Worm (Caenorhabditis elegans) whole organism, mixed stage, embryonic: ENCODE measurements around the gene snrp-200.

Source experiments
- bed-3 ChIP-seq: fragments of 200-800 bp; sonication (Bioruptor generic); optimal IDR thresholded peaks from 3 replicates; lab custom pipeline; 2018; ENCODE audit warnings: mild to moderate bottlenecking, missing genetic modification characterization, moderate library complexity, missing compliant biosample characterization
- blmp-1 ChIP-seq: fragments of 150-350 bp; optimal IDR thresholded peaks from 2 replicates; lab custom pipeline; 2014; ENCODE audit warnings: missing biosample characterization, missing genetic modification characterization
- ceh-39 ChIP-seq: fragments of 150-350 bp; optimal IDR thresholded peaks from 2 replicates; lab custom pipeline; 2014; ENCODE audit warnings: missing biosample characterization, missing genetic modification characterization
- ceh-43 ChIP-seq: fragments of 200-800 bp; sonication (Bioruptor generic); optimal IDR thresholded peaks from 2 replicates; lab custom pipeline; 2018; ENCODE audit warnings: mild to moderate bottlenecking, missing genetic modification characterization, moderate library complexity, missing compliant biosample characterization
- ces-1 ChIP-seq: fragments of 150-350 bp; optimal IDR thresholded peaks from 2 replicates; lab custom pipeline; 2014; ENCODE audit warnings: missing biosample characterization, missing genetic modification reagents, missing genetic modification characterization
- drap-1 ChIP-seq: fragments of 200-800 bp; sonication (Bioruptor generic); optimal IDR thresholded peaks from 3 replicates; lab custom pipeline; 2018; ENCODE audit warnings: mild to moderate bottlenecking, missing genetic modification characterization, missing compliant biosample characterization
- elt-1 ChIP-seq: sonication (generic microtip); optimal IDR thresholded peaks from 2 replicates; lab custom pipeline; 2017; ENCODE audit warnings: missing genetic modification characterization, mild to moderate bottlenecking, missing compliant biosample characterization, antibody characterized with exemption, moderate library complexity, borderline replicate concordance; ENCODE audit not compliant: insufficient read depth
- elt-3 ChIP-seq: fragments of 150-350 bp; optimal IDR thresholded peaks from 2 replicates; lab custom pipeline; 2014; ENCODE audit warnings: missing biosample characterization, missing genetic modification characterization
- flh-1 ChIP-seq: fragments of 200-800 bp; sonication (Bioruptor generic); optimal IDR thresholded peaks from 2 replicates; lab custom pipeline; 2018; ENCODE audit warnings: mild to moderate bottlenecking, missing genetic modification characterization, moderate library complexity, missing compliant biosample characterization
- ham-2 ChIP-seq: fragments of 200-800 bp; sonication (Bioruptor generic); optimal IDR thresholded peaks from 2 replicates; lab custom pipeline; 2018; ENCODE audit warnings: mild to moderate bottlenecking, missing genetic modification characterization, missing compliant biosample characterization
- hlh-1 ChIP-seq: fragments of 150-350 bp; optimal IDR thresholded peaks from 2 replicates; lab custom pipeline; 2014; ENCODE audit warnings: missing biosample characterization, missing genetic modification reagents, missing genetic modification characterization
- lin-13 ChIP-seq: fragments of 150-350 bp; optimal IDR thresholded peaks from 2 replicates; lab custom pipeline; 2014; ENCODE audit warnings: missing biosample characterization, missing genetic modification characterization
- lin-32 ChIP-seq: fragments of 200-800 bp; sonication (Bioruptor generic); optimal IDR thresholded peaks from 2 replicates; lab custom pipeline; 2018; ENCODE audit warnings: mild to moderate bottlenecking, missing genetic modification characterization, missing compliant biosample characterization
- lsy-2 ChIP-seq: fragments of 150-350 bp; optimal IDR thresholded peaks from 2 replicates; lab custom pipeline; 2014; ENCODE audit warnings: missing biosample characterization, missing genetic modification characterization
- mab-5 ChIP-seq: fragments of 150-350 bp; optimal IDR thresholded peaks from 2 replicates; lab custom pipeline; 2014; ENCODE audit warnings: missing biosample characterization, missing genetic modification characterization
- mep-1 ChIP-seq: fragments of 150-350 bp; optimal IDR thresholded peaks from 2 replicates; lab custom pipeline; 2017; ENCODE audit warnings: missing biosample characterization, missing genetic modification reagents, missing genetic modification characterization, inconsistent platforms
- mls-2 ChIP-seq: sonication (generic microtip); optimal IDR thresholded peaks from 2 replicates; lab custom pipeline; 2016; ENCODE audit warnings: mild to moderate bottlenecking, missing genetic modification characterization, moderate library complexity, missing compliant biosample characterization
- nhr-12 ChIP-seq: fragments of 150-350 bp; optimal IDR thresholded peaks from 2 replicates; lab custom pipeline; 2014; ENCODE audit warnings: missing biosample characterization, missing genetic modification characterization
- nhr-2 ChIP-seq: fragments of 150-350 bp; optimal IDR thresholded peaks from 2 replicates; lab custom pipeline; 2014; ENCODE audit warnings: missing biosample characterization, missing genetic modification characterization
- nhr-237 ChIP-seq: fragments of 150-350 bp; optimal IDR thresholded peaks from 2 replicates; lab custom pipeline; 2014; ENCODE audit warnings: missing biosample characterization, missing genetic modification characterization
- pha-4 ChIP-seq: fragments of 150-350 bp; optimal IDR thresholded peaks from 2 replicates; lab custom pipeline; 2018; ENCODE audit warnings: missing biosample characterization, missing genetic modification reagents, missing genetic modification characterization
- sem-2 ChIP-seq: fragments of 200-800 bp; sonication (Bioruptor generic); optimal IDR thresholded peaks from 2 replicates; lab custom pipeline; 2018; ENCODE audit warnings: mild to moderate bottlenecking, missing genetic modification characterization, missing compliant biosample characterization
- sptf-1 ChIP-seq: sonication (generic microtip); optimal IDR thresholded peaks from 2 replicates; lab custom pipeline; 2017; ENCODE audit warnings: mild to moderate bottlenecking, missing genetic modification characterization, moderate library complexity, missing compliant biosample characterization
- unc-120 ChIP-seq: sonication (generic microtip); optimal IDR thresholded peaks from 2 replicates; lab custom pipeline; 2017; ENCODE audit warnings: missing genetic modification characterization, missing compliant biosample characterization; ENCODE audit not compliant: poor library complexity, severe bottlenecking
- unc-39 ChIP-seq: fragments of 150-350 bp; optimal IDR thresholded peaks from 2 replicates; lab custom pipeline; 2014; ENCODE audit warnings: missing biosample characterization, missing genetic modification characterization
- unc-62 ChIP-seq: fragments of 150-350 bp; optimal IDR thresholded peaks from 2 replicates; lab custom pipeline; 2014; ENCODE audit warnings: missing biosample characterization, missing genetic modification reagents, missing genetic modification characterization
- ztf-11 ChIP-seq: fragments of 150-350 bp; optimal IDR thresholded peaks from 2 replicates; lab custom pipeline; 2014; ENCODE audit warnings: missing biosample characterization, missing genetic modification characterization

snrp-200 gene

ce11 chrII:12694112-12694511 lies 42.6 kb downstream of the snrp-200 start, which contains the start of gene tbc-17:
tbc-17 (plus strand) TSS chrII:12694412.
- no peak for TF ChIP-seq bed-3 (GFP tag; lab: Kevin White, UChicago)

ce11 chrII:12692694-12693093 lies 44.0 kb downstream of the snrp-200 start:
- TF ChIP-seq ceh-39 (tag; lab: Kevin White, UChicago), result no peak
- no peak for TF ChIP-seq lin-32 (GFP tag; lab: Kevin White, UChicago)
- TF ChIP-seq blmp-1, result peak; percentile 75
- no peak for TF ChIP-seq ham-2
- TF ChIP-seq flh-1 (GFP tag; lab: Kevin White, UChicago), result no peak
- no peak for TF ChIP-seq pha-4

ce11 chrII:12691351-12691750 lies 45.4 kb downstream of the snrp-200 start:
- no peak for TF ChIP-seq sptf-1
- no peak for TF ChIP-seq nhr-237 (tag; lab: Kevin White, UChicago)
- TF ChIP-seq lin-32 (GFP tag; lab: Kevin White, UChicago), result no peak
- TF ChIP-seq lin-13 (tag; lab: Kevin White, UChicago), result no peak

- TF ChIP-seq ces-1 (GFP tag; lab: Kevin White, UChicago), result peak; percentile 64
- no peak for TF ChIP-seq pha-4
Observed at ce11 chrII:12690905-12691304, 45.8 kb downstream of the snrp-200 start.

ce11 chrII:12689333-12689732 lies 47.4 kb downstream of the snrp-200 start:
- TF ChIP-seq bed-3 (GFP tag; lab: Kevin White, UChicago), result no peak
- TF ChIP-seq ztf-11 (tag; lab: Kevin White, UChicago), result no peak
- no peak for TF ChIP-seq hlh-1 (tag; lab: Kevin White, UChicago)
- TF ChIP-seq mab-5 (tag; lab: Kevin White, UChicago), result no peak
- TF ChIP-seq mls-2 (tag; lab: Kevin White, UChicago), result no peak
- peak; percentile 42 for TF ChIP-seq unc-62 (GFP tag; lab: Kevin White, UChicago)
- no peak for TF ChIP-seq blmp-1
- no peak for TF ChIP-seq nhr-12
- no peak for TF ChIP-seq mep-1
- no peak for TF ChIP-seq lin-13 (tag; lab: Kevin White, UChicago)
- no peak for TF ChIP-seq nhr-2 (tag; lab: Kevin White, UChicago)
- TF ChIP-seq ceh-43 (GFP tag; lab: Kevin White, UChicago), result no peak
- peak; percentile 18 for TF ChIP-seq elt-3
- TF ChIP-seq sptf-1, result no peak
- peak; percentile 35 for TF ChIP-seq elt-1 (tag; lab: Kevin White, UChicago)
- no peak for TF ChIP-seq unc-120 (tag; lab: Kevin White, UChicago)
- TF ChIP-seq unc-39 (tag; lab: Kevin White, UChicago), result no peak

- TF ChIP-seq lin-13 (tag; lab: Kevin White, UChicago) (peak; percentile 48), pha-4 (peak; percentile 6), sem-2 (no peak), mab-5 (tag; lab: Kevin White, UChicago) (no peak), ces-1 (GFP tag; lab: Kevin White, UChicago) (peak; percentile 67), drap-1 (GFP tag; lab: Kevin White, UChicago) (no peak), lsy-2 (tag; lab: Kevin White, UChicago) (peak; percentile 45), mls-2 (tag; lab: Kevin White, UChicago) (no peak)
Observed at ce11 chrII:12679635-12680034, 57.1 kb downstream of the snrp-200 start, which contains the start of the genes Y38E10A.33 and cox-10. Y38E10A.33 (minus strand) TSS chrII:12679646. cox-10 (plus strand) TSS chrII:12679954.

- no peak for TF ChIP-seq sptf-1
- TF ChIP-seq nhr-2 (tag; lab: Kevin White, UChicago), result no peak
Observed at ce11 chrII:12678867-12679134, 57.9 kb downstream of the snrp-200 start, which contains the start of gene Y38E10A.24. Y38E10A.24 (plus strand) TSS chrII:12679035.
